Worm (Caenorhabditis elegans): Measurements from ENCODE around the gene snt-5.

The snt-5 gene

ce11 chrV:1445081-1445480, 33.7 kb upstream of the snt-5 start, which contains the start of gene cnc-5:
cnc-5 (plus strand) TSS chrV:1445381.
- TF ChIP-seq nhr-12 (tag; optimal IDR thresholded peaks at IDR 0.05): no peak
- no peak for TF ChIP-seq ham-2 (GFP tag; optimal IDR thresholded peaks at IDR 0.05)
- TF ChIP-seq mep-1 (tag; optimal IDR thresholded peaks at IDR 0.05): no peak
- no peak for TF ChIP-seq blmp-1 (tag; optimal IDR thresholded peaks at IDR 0.05)
- no peak for TF ChIP-seq nhr-237 (tag; optimal IDR thresholded peaks at IDR 0.05)
- no peak for TF ChIP-seq ztf-11 (tag; optimal IDR thresholded peaks at IDR 0.05)
- TF ChIP-seq tbx-8 (GFP tag; optimal IDR thresholded peaks at IDR 0.05): no peak
- no peak for TF ChIP-seq nhr-2 (tag; optimal IDR thresholded peaks at IDR 0.05)
- TF ChIP-seq zip-8 (tag; optimal IDR thresholded peaks at IDR 0.05): no peak
- no peak for TF ChIP-seq ceh-83 (GFP tag; optimal IDR thresholded peaks at IDR 0.05)
- TF ChIP-seq elt-1 (tag; optimal IDR thresholded peaks at IDR 0.05; ENCODE audit: borderline replicate concordance, insufficient read depth): no peak

ce11 chrV:1444180-1444579, 32.8 kb upstream of the snt-5 start, which contains the start of gene cnc-1:
cnc-1 (minus strand) TSS chrV:1444280.
- no peak for TF ChIP-seq ham-2 (GFP tag; optimal IDR thresholded peaks at IDR 0.05)
- no peak for TF ChIP-seq elt-1 (tag; optimal IDR thresholded peaks at IDR 0.05; ENCODE audit: borderline replicate concordance, insufficient read depth)
- TF ChIP-seq elt-3 (tag; optimal IDR thresholded peaks at IDR 0.05): no peak
- no peak for TF ChIP-seq M03D4.4 (tag; optimal IDR thresholded peaks at IDR 0.05)
- TF ChIP-seq ztf-11 (tag; optimal IDR thresholded peaks at IDR 0.05): no peak

ce11 chrV:1442042-1442441, 30.7 kb upstream of the snt-5 start, which contains the start of gene cnc-11:
cnc-11 (plus strand) TSS chrV:1442342.
- TF ChIP-seq elt-1 (tag; optimal IDR thresholded peaks at IDR 0.05; ENCODE audit: borderline replicate concordance, insufficient read depth): no peak
- TF ChIP-seq nhr-12 (tag; optimal IDR thresholded peaks at IDR 0.05): no peak
- no peak for TF ChIP-seq nhr-237 (tag; optimal IDR thresholded peaks at IDR 0.05)
- no peak for TF ChIP-seq nhr-76 (tag; optimal IDR thresholded peaks at IDR 0.05)
- no peak for TF ChIP-seq drap-1 (GFP tag; optimal IDR thresholded peaks at IDR 0.05)
- no peak for TF ChIP-seq ham-2 (GFP tag; optimal IDR thresholded peaks at IDR 0.05)
- TF ChIP-seq mep-1 (tag; optimal IDR thresholded peaks at IDR 0.05): no peak
- TF ChIP-seq ztf-11 (tag; optimal IDR thresholded peaks at IDR 0.05): no peak
- TF ChIP-seq sptf-1 (tag; optimal IDR thresholded peaks at IDR 0.05): no peak
- TF ChIP-seq M03D4.4 (tag; optimal IDR thresholded peaks at IDR 0.05): no peak

ce11 chrV:1438832-1439231, 27.5 kb upstream of the snt-5 start, which contains the start of gene R09B5.11:
R09B5.11 (plus strand) TSS chrV:1439205.
- TF ChIP-seq tbx-8 (GFP tag; optimal IDR thresholded peaks at IDR 0.05): no peak
- no peak for TF ChIP-seq nhr-12 (tag; optimal IDR thresholded peaks at IDR 0.05)
- TF ChIP-seq mls-2 (tag; optimal IDR thresholded peaks at IDR 0.05): no peak
- no peak for TF ChIP-seq mep-1 (tag; optimal IDR thresholded peaks at IDR 0.05)
- TF ChIP-seq ceh-39 (tag; optimal IDR thresholded peaks at IDR 0.05): no peak
- TF ChIP-seq unc-39 (tag; optimal IDR thresholded peaks at IDR 0.05): no peak
- TF ChIP-seq hlh-1 (tag; optimal IDR thresholded peaks at IDR 0.05): no peak
- TF ChIP-seq elt-3 (tag; optimal IDR thresholded peaks at IDR 0.05): no peak

ce11 chrV:1438205-1438604, 26.8 kb upstream of the snt-5 start:
- TF ChIP-seq sptf-1 (tag; optimal IDR thresholded peaks at IDR 0.05) (no peak), hlh-1 (tag; optimal IDR thresholded peaks at IDR 0.05) (no peak), tbx-8 (GFP tag; optimal IDR thresholded peaks at IDR 0.05) (no peak), unc-39 (tag; optimal IDR thresholded peaks at IDR 0.05) (no peak)

- TF ChIP-seq hlh-1 (tag; optimal IDR thresholded peaks at IDR 0.05) (no peak), unc-39 (tag; optimal IDR thresholded peaks at IDR 0.05) (no peak), tbx-8 (GFP tag; optimal IDR thresholded peaks at IDR 0.05) (no peak), lin-13 (tag; optimal IDR thresholded peaks at IDR 0.05) (no peak), snpc-4 (tag; optimal IDR thresholded peaks at IDR 0.05) (no peak), unc-120 (tag; optimal IDR thresholded peaks at IDR 0.05; ENCODE audit: poor library complexity, severe bottlenecking) (no peak), mls-2 (tag; optimal IDR thresholded peaks at IDR 0.05) (no peak), ceh-39 (tag; optimal IDR thresholded peaks at IDR 0.05) (no peak), elt-3 (tag; optimal IDR thresholded peaks at IDR 0.05) (no peak), pha-4 (tag; optimal IDR thresholded peaks at IDR 0.05) (no peak), M03D4.4 (tag; optimal IDR thresholded peaks at IDR 0.05) (no peak), lsy-2 (tag; optimal IDR thresholded peaks at IDR 0.05) (no peak), bed-3 (GFP tag; optimal IDR thresholded peaks at IDR 0.05) (no peak), ceh-43 (GFP tag; optimal IDR thresholded peaks at IDR 0.05) (no peak), sptf-1 (tag; optimal IDR thresholded peaks at IDR 0.05) (no peak), nhr-12 (tag; optimal IDR thresholded peaks at IDR 0.05) (no peak), blmp-1 (tag; optimal IDR thresholded peaks at IDR 0.05) (no peak), lin-32 (GFP tag; optimal IDR thresholded peaks at IDR 0.05) (no peak)
Observed at ce11 chrV:1435106-1435505, 23.7 kb upstream of the snt-5 start.

All from whole organism, mixed stage, embryonic.